Fruit fly (Drosophila melanogaster) whole organism, embryonic: ENCODE measurements around the gene CG32237.

Source experiments
- B-H2 ChIP-seq: fragments of 200-800 bp; sonication (Bioruptor generic); optimal IDR thresholded peaks from 2 replicates; lab custom pipeline; 2018; ENCODE audit warnings: missing biosample characterization, mild to moderate bottlenecking, missing genetic modification characterization
- Bteb2 ChIP-seq: fragments of 200-800 bp; sonication (Bioruptor generic); optimal IDR thresholded peaks from 2 replicates; lab custom pipeline; 2016; ENCODE audit warnings: missing biosample characterization, missing genetic modification characterization
- CG10274 ChIP-seq: fragments of 200-800 bp; sonication (Bioruptor generic); optimal IDR thresholded peaks from 3 replicates; lab custom pipeline; 2017; ENCODE audit warnings: missing biosample characterization, mild to moderate bottlenecking, missing genetic modification characterization
- CG11504 ChIP-seq: fragments of 200-800 bp; sonication (Bioruptor generic); optimal IDR thresholded peaks from 3 replicates; lab custom pipeline; 2019; ENCODE audit warnings: missing biosample characterization, mild to moderate bottlenecking, missing genetic modification characterization, moderate library complexity
- CG12299 ChIP-seq: fragments of 200-800 bp; sonication (Bioruptor generic); optimal IDR thresholded peaks from 2 replicates; lab custom pipeline; 2018; ENCODE audit warnings: missing biosample characterization, mild to moderate bottlenecking, missing genetic modification characterization
- CG12659 ChIP-seq: fragments of 200-800 bp; sonication (Bioruptor generic); optimal IDR thresholded peaks from 3 replicates; lab custom pipeline; 2017; ENCODE audit warnings: mild to moderate bottlenecking, missing biosample characterization, missing genetic modification reagents, missing genetic modification characterization
- CG13287 ChIP-seq: fragments of 200-800 bp; sonication (Bioruptor generic); IDR thresholded peaks from 2 replicates; pipeline ENCODE4 v1.3.6; 2022; ENCODE audit warnings: missing biosample characterization, missing genetic modification characterization; ENCODE audit not compliant: partially characterized antibody
- CG13894 ChIP-seq: fragments of 200-800 bp; sonication (Bioruptor generic); optimal IDR thresholded peaks from 3 replicates; lab custom pipeline; 2018; ENCODE audit warnings: missing biosample characterization, mild to moderate bottlenecking, missing genetic modification characterization, moderate library complexity
- CG14965 ChIP-seq: fragments of 200-800 bp; sonication (Bioruptor generic); optimal IDR thresholded peaks from 2 replicates; lab custom pipeline; 2016; ENCODE audit warnings: missing biosample characterization, missing genetic modification characterization, borderline replicate concordance
- CG1602 ChIP-seq: fragments of 200-800 bp; sonication (Bioruptor generic); optimal IDR thresholded peaks from 3 replicates; lab custom pipeline; 2016; ENCODE audit warnings: missing biosample characterization, missing genetic modification characterization
- CG16813 ChIP-seq: fragments of 200-800 bp; sonication (Bioruptor generic); IDR thresholded peaks from 3 replicates; pipeline ENCODE4 v1.3.6; 2022; ENCODE audit warnings: missing biosample characterization, missing genetic modification characterization; ENCODE audit not compliant: partially characterized antibody
- CG18619 ChIP-seq: fragments of 200-800 bp; sonication (Bioruptor generic); optimal IDR thresholded peaks from 3 replicates; lab custom pipeline; 2017; ENCODE audit warnings: missing biosample characterization, mild to moderate bottlenecking, missing genetic modification characterization
- CG31388 ChIP-seq: fragments of 200-800 bp; sonication (Bioruptor generic); optimal IDR thresholded peaks from 2 replicates; lab custom pipeline; 2016; ENCODE audit warnings: missing biosample characterization, missing genetic modification characterization
- CG3163 ChIP-seq: fragments of 200-800 bp; sonication (Bioruptor generic); optimal IDR thresholded peaks from 3 replicates; lab custom pipeline; 2016; ENCODE audit warnings: missing biosample characterization, missing genetic modification characterization
- CG4707 ChIP-seq: fragments of 200-800 bp; sonication (Bioruptor generic); optimal IDR thresholded peaks from 2 replicates; lab custom pipeline; 2018; ENCODE audit warnings: missing biosample characterization, mild to moderate bottlenecking, missing genetic modification characterization, moderate library complexity
- CG4730 ChIP-seq: fragments of 200-800 bp; sonication (Bioruptor generic); IDR thresholded peaks from 2 replicates; pipeline ENCODE4 v1.3.6; 2022; ENCODE audit warnings: missing biosample characterization, missing genetic modification characterization
- CG5180 ChIP-seq: fragments of 200-800 bp; sonication (Bioruptor generic); optimal IDR thresholded peaks from 3 replicates; lab custom pipeline; 2017; ENCODE audit warnings: missing biosample characterization, missing genetic modification characterization, mild to moderate bottlenecking, moderate library complexity, missing genetic modification reagents
- CG5953 ChIP-seq: fragments of 200-800 bp; sonication (Bioruptor generic); IDR thresholded peaks from 2 replicates; pipeline ENCODE4 v1.3.6; 2022; ENCODE audit warnings: missing biosample characterization, missing genetic modification characterization
- CG6175 ChIP-seq: fragments of 200-800 bp; sonication (Bioruptor generic); IDR thresholded peaks from 3 replicates; pipeline ENCODE4 v1.3.6; 2022; ENCODE audit warnings: missing biosample characterization, missing genetic modification characterization
- CG6791 ChIP-seq: fragments of 200-800 bp; sonication (Bioruptor generic); IDR thresholded peaks from 3 replicates; pipeline ENCODE4 v1.3.6; 2022; ENCODE audit warnings: missing biosample characterization, missing genetic modification characterization; ENCODE audit not compliant: partially characterized antibody
- CkIIα-i1 ChIP-seq: fragments of 200-800 bp; sonication (Bioruptor generic); IDR thresholded peaks from 2 replicates; pipeline ENCODE4 v1.3.6; 2022; ENCODE audit warnings: missing biosample characterization, missing genetic modification characterization
- CoRest ChIP-seq: fragments of 200-800 bp; sonication (Bioruptor generic); optimal IDR thresholded peaks from 3 replicates; lab custom pipeline; 2018; ENCODE audit warnings: missing biosample characterization, mild to moderate bottlenecking, missing genetic modification characterization, moderate library complexity
- Hr3 ChIP-seq: fragments of 200-800 bp; sonication (Bioruptor generic); optimal IDR thresholded peaks from 3 replicates; lab custom pipeline; 2016; ENCODE audit warnings: missing biosample characterization, missing genetic modification characterization
- Kr ChIP-seq: fragments of 200-800 bp; sonication (Bioruptor generic); optimal IDR thresholded peaks from 2 replicates; lab custom pipeline; 2017; ENCODE audit warnings: missing biosample characterization, mild to moderate bottlenecking, missing genetic modification characterization
- MBD-R2 ChIP-seq: fragments of 200-800 bp; sonication (Bioruptor generic); IDR thresholded peaks from 2 replicates; pipeline ENCODE4 v1.3.6; 2022; ENCODE audit warnings: missing biosample characterization, missing genetic modification characterization
- Myb ChIP-seq: fragments of 200-800 bp; sonication (Bioruptor generic); optimal IDR thresholded peaks from 2 replicates; lab custom pipeline; 2016; ENCODE audit warnings: missing biosample characterization, missing genetic modification characterization
- Nf-YC ChIP-seq: fragments of 200-800 bp; optimal IDR thresholded peaks from 3 replicates; lab custom pipeline; 2019; ENCODE audit warnings: missing biosample characterization, mild to moderate bottlenecking, missing genetic modification characterization, moderate library complexity
- Optix ChIP-seq: fragments of 200-800 bp; sonication (Bioruptor generic); IDR thresholded peaks from 3 replicates; pipeline ENCODE4 v1.3.6; 2022; ENCODE audit warnings: missing biosample characterization, missing genetic modification characterization
- Ravus ChIP-seq: fragments of 200-800 bp; sonication (Bioruptor generic); IDR thresholded peaks from 2 replicates; pipeline ENCODE4 v1.3.6; 2022; ENCODE audit warnings: missing biosample characterization, missing genetic modification characterization
- Sry-β ChIP-seq: fragments of 200-800 bp; sonication (Bioruptor generic); optimal IDR thresholded peaks from 2 replicates; lab custom pipeline; 2018; ENCODE audit warnings: missing biosample characterization, mild to moderate bottlenecking, missing genetic modification characterization, moderate library complexity
- Taf1 ChIP-seq: fragments of 200-800 bp; sonication (Bioruptor generic); IDR thresholded peaks from 2 replicates; pipeline ENCODE4 v1.3.6; 2022; ENCODE audit warnings: missing biosample characterization, missing genetic modification characterization
- Tbp ChIP-seq: fragments of >200 bp; optimal IDR thresholded peaks from 2 replicates; lab custom pipeline; 2018; ENCODE audit warnings: missing biosample characterization, missing genetic modification characterization
- YL-1 ChIP-seq: fragments of 200-800 bp; sonication (Bioruptor generic); optimal IDR thresholded peaks from 3 replicates; lab custom pipeline; 2017; ENCODE audit warnings: missing biosample characterization, mild to moderate bottlenecking, missing genetic modification characterization
- ato ChIP-seq: fragments of 200-800 bp; sonication (Bioruptor generic); IDR thresholded peaks from 2 replicates; pipeline ENCODE4 v1.3.6; 2022; ENCODE audit warnings: missing biosample characterization, missing genetic modification characterization; ENCODE audit not compliant: partially characterized antibody
- bcd ChIP-seq: fragments of 200-800 bp; sonication (Bioruptor generic); optimal IDR thresholded peaks from 2 replicates; lab custom pipeline; 2017; ENCODE audit warnings: missing biosample characterization, mild to moderate bottlenecking, missing genetic modification characterization
- bowl ChIP-seq: fragments of 200-800 bp; sonication (Bioruptor generic); IDR thresholded peaks from 2 replicates; pipeline ENCODE4 v1.3.6; 2022; ENCODE audit warnings: missing biosample characterization, missing genetic modification characterization
- cad ChIP-seq: fragments of >200 bp; optimal IDR thresholded peaks from 2 replicates; lab custom pipeline; 2017; ENCODE audit warnings: missing biosample characterization, missing genetic modification characterization
- danr ChIP-seq: fragments of 200-800 bp; sonication (Bioruptor generic); IDR thresholded peaks from 2 replicates; pipeline ENCODE4 v1.3.6; 2022; ENCODE audit warnings: missing biosample characterization, missing genetic modification characterization
- disco-r ChIP-seq: fragments of 200-800 bp; sonication (Bioruptor generic); optimal IDR thresholded peaks from 2 replicates; lab custom pipeline; 2016; ENCODE audit warnings: missing biosample characterization, missing genetic modification characterization
- dmrt99B ChIP-seq: fragments of 200-800 bp; sonication (Bioruptor generic); optimal IDR thresholded peaks from 2 replicates; lab custom pipeline; 2018; ENCODE audit warnings: missing biosample characterization, mild to moderate bottlenecking, missing genetic modification characterization, moderate library complexity
- dpn ChIP-seq, 2 experiments: fragments of 200-800 bp; sonication (Bioruptor generic); optimal IDR thresholded peaks; 3 replicates each; lab custom pipeline; 2016; ENCODE audit warnings: missing biosample characterization in 2 of 2, missing genetic modification characterization in 2 of 2
- esg ChIP-seq: fragments of 200-800 bp; sonication (Bioruptor generic); conservative IDR thresholded peaks from 2 replicates; pipeline ENCODE4 v1.3.6; 2022; ENCODE audit warnings: missing biosample characterization, missing genetic modification characterization
- gsb-n ChIP-seq: fragments of 200-800 bp; sonication (Bioruptor generic); optimal IDR thresholded peaks from 3 replicates; lab custom pipeline; 2018; ENCODE audit warnings: missing biosample characterization, mild to moderate bottlenecking, missing genetic modification characterization
- her ChIP-seq: fragments of 200-800 bp; sonication (Bioruptor generic); optimal IDR thresholded peaks from 2 replicates; lab custom pipeline; 2016; ENCODE audit warnings: missing biosample characterization, missing genetic modification characterization
- lmd ChIP-seq: fragments of 200-800 bp; sonication (Bioruptor generic); IDR thresholded peaks from 2 replicates; pipeline ENCODE4 v1.3.6; 2022; ENCODE audit warnings: missing biosample characterization, missing genetic modification characterization
- pzg ChIP-seq: fragments of 200-800 bp; sonication (Bioruptor generic); optimal IDR thresholded peaks from 3 replicates; lab custom pipeline; 2018; ENCODE audit warnings: missing biosample characterization, mild to moderate bottlenecking, missing genetic modification characterization, moderate library complexity
- row ChIP-seq: fragments of 200-800 bp; sonication (Bioruptor generic); IDR thresholded peaks from 3 replicates; pipeline ENCODE4 v1.3.6; 2022; ENCODE audit warnings: missing biosample characterization, missing genetic modification characterization
- scrt ChIP-seq: fragments of 200-800 bp; sonication (Bioruptor generic); optimal IDR thresholded peaks from 2 replicates; lab custom pipeline; 2018; ENCODE audit warnings: missing biosample characterization, mild to moderate bottlenecking, missing genetic modification characterization, moderate library complexity
- sens-2 ChIP-seq: fragments of 200-800 bp; sonication (Bioruptor generic); IDR thresholded peaks from 2 replicates; pipeline ENCODE4 v1.3.6; 2022; ENCODE audit warnings: missing biosample characterization, missing genetic modification characterization
- slbo ChIP-seq: fragments of 200-800 bp; sonication (Bioruptor generic); IDR thresholded peaks from 2 replicates; pipeline ENCODE4 v1.3.6; 2022; ENCODE audit warnings: missing biosample characterization, missing genetic modification characterization
- twi ChIP-seq: fragments of 200-800 bp; optimal IDR thresholded peaks from 2 replicates; lab custom pipeline; 2019; ENCODE audit warnings: missing biosample characterization, mild to moderate bottlenecking, missing genetic modification characterization, moderate library complexity
- zfh1 ChIP-seq: fragments of 200-800 bp; sonication (Bioruptor generic); IDR thresholded peaks from 3 replicates; pipeline ENCODE4 v1.3.6; 2022; ENCODE audit warnings: missing biosample characterization, missing genetic modification characterization

CG32237 gene

dm6 chr3L:4825584-4825983 is 26.7 kb downstream of the CG32237 start, which contains the start of the genes Dhc64C and LeuRS-m (continued):
- TF ChIP-seq CG11504 (no peak), Optix (GFP tag; lab: Robert Waterston, UW) (no peak), CoRest (tag; lab: Kevin White, UChicago) (peak; percentile 39), CG12659 (GFP tag; lab: Kevin White, UChicago) (peak; percentile 61), MBD-R2 (GFP tag; lab: Robert Waterston, UW) (peak; percentile 98), B-H2 (no peak), Nf-YC (tag; lab: Kevin White, UChicago) (no peak), dpn (GFP tag; optimal IDR thresholded peaks at IDR 0.05; lab: Kevin White, UChicago) (peak; percentile 42 to 67), CG4707 (no peak), Kr (GFP tag; lab: Kevin White, UChicago) (no peak), esg (GFP tag; lab: Robert Waterston, UW) (no peak), row (GFP tag; lab: Robert Waterston, UW) (peak; percentile 71), Taf1 (GFP tag; lab: Robert Waterston, UW) (no peak), zfh1 (0 out of 3 replicates have a peak, but pooled peaks have one; percentile 27), Hr3 (no peak), ato (peak; percentile 46; the same call in 1 of the 2 replicates), bcd (GFP tag; lab: Kevin White, UChicago) (no peak), scrt (GFP tag; lab: Kevin White, UChicago) (peak; percentile 54), her (GFP tag; lab: Kevin White, UChicago) (no peak), CG5180 (GFP tag; lab: Kevin White, UChicago) (no peak), CG16813 (peak; percentile 74), CG18619 (GFP tag; lab: Kevin White, UChicago) (no peak), gsb-n (tag; lab: Kevin White, UChicago) (no peak), CG13287 (peak; percentile 69), CG1602 (GFP tag; lab: Kevin White, UChicago) (no peak), CG5953 (GFP tag; lab: Robert Waterston, UW) (no peak), bowl (GFP tag; lab: Robert Waterston, UW) (no peak), CG10274 (GFP tag; lab: Kevin White, UChicago) (peak; percentile 98), Sry-β (GFP tag; lab: Kevin White, UChicago) (no peak), CG6175 (GFP tag; lab: Robert Waterston, UW) (no peak), danr (no peak), CG6791 (GFP tag; lab: Robert Waterston, UW) (peak; percentile 83), Tbp (no peak), CG14965 (GFP tag; lab: Kevin White, UChicago) (no peak), CG13894 (tag; lab: Kevin White, UChicago) (no peak), dmrt99B (tag; lab: Kevin White, UChicago) (no peak), pzg (GFP tag; lab: Kevin White, UChicago) (peak; percentile 96), CG4730 (GFP tag; lab: Robert Waterston, UW) (no peak), lmd (no peak), slbo (GFP tag; lab: Robert Waterston, UW) (peak; percentile 55), CG31388 (GFP tag; lab: Kevin White, UChicago) (no peak), CG12299 (tag; lab: Kevin White, UChicago) (no peak), twi (tag; lab: Kevin White, UChicago) (no peak), Ravus (GFP tag; lab: Robert Waterston, UW) (no peak), Bteb2 (GFP tag; lab: Kevin White, UChicago) (peak; percentile 18), Myb (GFP tag; lab: Kevin White, UChicago) (peak; percentile 63), cad (GFP tag; lab: Kevin White, UChicago) (no peak), sens-2 (GFP tag; lab: Robert Waterston, UW) (no peak), CkIIα-i1 (GFP tag; lab: Robert Waterston, UW) (no peak), disco-r (no peak), YL-1 (GFP tag; lab: Kevin White, UChicago) (peak; percentile 87), CG3163 (peak; percentile 26)
